Worm (Caenorhabditis elegans): Measurements from ENCODE around the gene sri-10.

Gene sri-10

ce11 chrV:18811360-18811759, 5.1 kb upstream of the sri-10 start, which contains the start of gene C54E10.7:
TSS of gene C54E10.7 (plus strand) at chrV:18811660.
- no peak for TF ChIP-seq klf-2 (GFP tag; conservative IDR thresholded peaks at IDR 0.05)

ce11 chrV:18810705-18811104, 4.4 kb upstream of the sri-10 start, which contains the start of gene C54E10.3:
TSS of gene C54E10.3 (plus strand) at chrV:18811005.
- TF ChIP-seq tab-1 (GFP tag; IDR thresholded peaks at IDR 0.05), result no peak
- no peak for TF ChIP-seq flt-1 (GFP tag; IDR thresholded peaks at IDR 0.05)
- TF ChIP-seq ztf-29 (GFP tag; IDR thresholded peaks at IDR 0.05), result no peak
- TF ChIP-seq T22C8.4 (GFP tag; IDR thresholded peaks at IDR 0.05), result no peak
- no peak for TF ChIP-seq med-1 (GFP tag; optimal IDR thresholded peaks at IDR 0.05; ENCODE audit: insufficient read depth)
- TF ChIP-seq klf-2 (GFP tag; conservative IDR thresholded peaks at IDR 0.05), result no peak
- TF ChIP-seq ztf-23 (GFP tag; IDR thresholded peaks at IDR 0.05), result no peak
- TF ChIP-seq ref-1 (GFP tag; conservative IDR thresholded peaks at IDR 0.05), result no peak
- TF ChIP-seq cog-1 (tag; optimal IDR thresholded peaks at IDR 0.05), result no peak

ce11 chrV:18808621-18809020, 2.3 kb upstream of the sri-10 start, which contains the start of gene C54E10.6:
TSS of gene C54E10.6 (minus strand) at chrV:18808729.
- TF ChIP-seq T22C8.4 (GFP tag; IDR thresholded peaks at IDR 0.05) (0 out of 2 replicates have a peak, but pooled peaks have one; percentile 14), flt-1 (GFP tag; IDR thresholded peaks at IDR 0.05) (no peak)

- no peak for TF ChIP-seq flt-1 (GFP tag; IDR thresholded peaks at IDR 0.05)
- no peak for TF ChIP-seq ztf-29 (GFP tag; IDR thresholded peaks at IDR 0.05)
- TF ChIP-seq klf-2 (GFP tag; conservative IDR thresholded peaks at IDR 0.05), result no peak
- TF ChIP-seq med-1 (GFP tag; optimal IDR thresholded peaks at IDR 0.05; ENCODE audit: insufficient read depth), result no peak
- TF ChIP-seq cog-1 (tag; optimal IDR thresholded peaks at IDR 0.05), result no peak
- TF ChIP-seq T22C8.4 (GFP tag; IDR thresholded peaks at IDR 0.05), result no peak
- no peak for TF ChIP-seq tab-1 (GFP tag; IDR thresholded peaks at IDR 0.05)
- no peak for TF ChIP-seq ref-1 (GFP tag; conservative IDR thresholded peaks at IDR 0.05)
- no peak for TF ChIP-seq ztf-23 (GFP tag; IDR thresholded peaks at IDR 0.05)
Observed at ce11 chrV:18803260-18803659, 3.0 kb downstream of the sri-10 start, which contains the start of gene C54E10.10. TSS of gene C54E10.10 (minus strand) at chrV:18803360.

ce11 chrV:18802077-18802476, 4.2 kb downstream of the sri-10 start, which contains the start of gene C54E10.11:
TSS of gene C54E10.11 (minus strand) at chrV:18802177.
- TF ChIP-seq klf-2 (GFP tag; conservative IDR thresholded peaks at IDR 0.05) (no peak), ref-1 (GFP tag; conservative IDR thresholded peaks at IDR 0.05) (no peak), tab-1 (GFP tag; IDR thresholded peaks at IDR 0.05) (no peak), ztf-29 (GFP tag; IDR thresholded peaks at IDR 0.05) (no peak), T22C8.4 (GFP tag; IDR thresholded peaks at IDR 0.05) (no peak), flt-1 (GFP tag; IDR thresholded peaks at IDR 0.05) (no peak), med-1 (GFP tag; optimal IDR thresholded peaks at IDR 0.05; ENCODE audit: insufficient read depth) (no peak), ztf-23 (GFP tag; IDR thresholded peaks at IDR 0.05) (no peak), cog-1 (tag; optimal IDR thresholded peaks at IDR 0.05) (no peak)

- TF ChIP-seq ztf-29 (GFP tag; IDR thresholded peaks at IDR 0.05) (no peak), T22C8.4 (GFP tag; IDR thresholded peaks at IDR 0.05) (no peak), ref-1 (GFP tag; conservative IDR thresholded peaks at IDR 0.05) (no peak), ztf-23 (GFP tag; IDR thresholded peaks at IDR 0.05) (no peak), tab-1 (GFP tag; IDR thresholded peaks at IDR 0.05) (no peak), flt-1 (GFP tag; IDR thresholded peaks at IDR 0.05) (no peak), med-1 (GFP tag; optimal IDR thresholded peaks at IDR 0.05; ENCODE audit: insufficient read depth) (no peak), klf-2 (GFP tag; conservative IDR thresholded peaks at IDR 0.05) (no peak), cog-1 (tag; optimal IDR thresholded peaks at IDR 0.05) (no peak)
Observed at ce11 chrV:18800811-18801210, 5.5 kb downstream of the sri-10 start, which contains the start of gene nhr-170. TSS of gene nhr-170 (minus strand) at chrV:18800826.

ce11 chrV:18790658-18791057, 15.7 kb downstream of the sri-10 start, which contains the start of gene nhr-231:
TSS of gene nhr-231 (plus strand) at chrV:18790958.
- TF ChIP-seq tab-1 (GFP tag; IDR thresholded peaks at IDR 0.05) (no peak), flt-1 (GFP tag; IDR thresholded peaks at IDR 0.05) (no peak), cog-1 (tag; optimal IDR thresholded peaks at IDR 0.05) (no peak), ztf-23 (GFP tag; IDR thresholded peaks at IDR 0.05) (no peak), med-1 (GFP tag; optimal IDR thresholded peaks at IDR 0.05; ENCODE audit: insufficient read depth) (no peak)

- TF ChIP-seq flt-1 (GFP tag; IDR thresholded peaks at IDR 0.05) (no peak), klf-2 (GFP tag; conservative IDR thresholded peaks at IDR 0.05) (no peak), tab-1 (GFP tag; IDR thresholded peaks at IDR 0.05) (no peak), med-1 (GFP tag; optimal IDR thresholded peaks at IDR 0.05; ENCODE audit: insufficient read depth) (no peak), ztf-29 (GFP tag; IDR thresholded peaks at IDR 0.05) (no peak), cog-1 (tag; optimal IDR thresholded peaks at IDR 0.05) (no peak), ref-1 (GFP tag; conservative IDR thresholded peaks at IDR 0.05) (no peak), ztf-23 (GFP tag; IDR thresholded peaks at IDR 0.05) (no peak), T22C8.4 (GFP tag; IDR thresholded peaks at IDR 0.05) (no peak)
Observed at ce11 chrV:18787417-18787918, 18.8 kb downstream of the sri-10 start, which contains the start of gene Y17D7B.2. TSS of gene Y17D7B.2 (plus strand) at chrV:18787739.

ce11 chrV:18786694-18787093, 19.6 kb downstream of the sri-10 start, which contains the start of gene Y17D7B.3:
TSS of gene Y17D7B.3 (minus strand) at chrV:18786794.
- TF ChIP-seq ztf-29 (GFP tag; IDR thresholded peaks at IDR 0.05), result no peak
- no peak for TF ChIP-seq tab-1 (GFP tag; IDR thresholded peaks at IDR 0.05)
- no peak for TF ChIP-seq cog-1 (tag; optimal IDR thresholded peaks at IDR 0.05)

- TF ChIP-seq klf-2 (GFP tag; conservative IDR thresholded peaks at IDR 0.05), result no peak
- no peak for TF ChIP-seq cog-1 (tag; optimal IDR thresholded peaks at IDR 0.05)
- no peak for TF ChIP-seq med-1 (GFP tag; optimal IDR thresholded peaks at IDR 0.05; ENCODE audit: insufficient read depth)
- no peak for TF ChIP-seq ztf-23 (GFP tag; IDR thresholded peaks at IDR 0.05)
- TF ChIP-seq ref-1 (GFP tag; conservative IDR thresholded peaks at IDR 0.05), result no peak
- TF ChIP-seq ztf-29 (GFP tag; IDR thresholded peaks at IDR 0.05), result no peak
- TF ChIP-seq flt-1 (GFP tag; IDR thresholded peaks at IDR 0.05), result no peak
- TF ChIP-seq T22C8.4 (GFP tag; IDR thresholded peaks at IDR 0.05), result no peak
- TF ChIP-seq tab-1 (GFP tag; IDR thresholded peaks at IDR 0.05), result no peak
Observed at ce11 chrV:18783474-18783873, 22.8 kb downstream of the sri-10 start, which contains the start of gene Y17D7B.10. TSS of gene Y17D7B.10 (plus strand) at chrV:18783716.
